Worm (Caenorhabditis elegans): ENCODE results near the gene F54H12.8.

- TF ChIP-seq egl-44 (GFP tag; IDR thresholded peaks at IDR 0.05) (no peak), lin-35 (GFP tag; optimal IDR thresholded peaks at IDR 0.05) (no peak), nhr-179 (tag; optimal IDR thresholded peaks at IDR 0.05) (no peak), somi-1 (GFP tag; optimal IDR thresholded peaks at IDR 0.05) (no peak)
Observed at ce11 chrIII:7933235-7933634, 35.8 kb downstream of the F54H12.8 start, which contains the start of gene ran-2.

All from whole organism, young adult.